Worm (Caenorhabditis elegans) whole organism, L4 larva: ENCODE data around the gene C08F8.15.

Experiments used
- Y105C5A.15 ChIP-seq: fragments of 200-800 bp; sonication (Bioruptor generic); IDR thresholded peaks from 2 replicates; pipeline ENCODE4 v1.3.6; 2022; ENCODE audit warnings: missing genetic modification characterization, missing compliant biosample characterization
- Y5F2A.4 ChIP-seq: fragments of 200-800 bp; sonication (Bioruptor generic); optimal IDR thresholded peaks from 2 replicates; lab custom pipeline; 2018; ENCODE audit warnings: mild to moderate bottlenecking, missing genetic modification characterization, missing compliant biosample characterization
- Y75B8A.6 ChIP-seq: fragments of 200-800 bp; sonication (Bioruptor generic); IDR thresholded peaks from 2 replicates; pipeline ENCODE4 v1.3.6; 2022; ENCODE audit warnings: missing genetic modification reagents, missing genetic modification characterization, missing compliant biosample characterization
- aha-1 ChIP-seq: fragments of 150-350 bp; peaks from one replicate; lab custom pipeline; 2014; ENCODE audit warnings: missing biosample characterization, missing genetic modification characterization
- ceh-32 ChIP-seq: sonication (generic microtip); optimal IDR thresholded peaks from 2 replicates; lab custom pipeline; 2016; ENCODE audit warnings: mild to moderate bottlenecking, missing genetic modification characterization, missing compliant biosample characterization; ENCODE audit not compliant: poor library complexity
- ceh-44 ChIP-seq: fragments of 200-800 bp; sonication (Bioruptor generic); IDR thresholded peaks from 2 replicates; pipeline ENCODE4 v1.3.6; 2022; ENCODE audit warnings: missing genetic modification reagents, missing genetic modification characterization, missing compliant biosample characterization
- cey-2 ChIP-seq: sonication (generic microtip); optimal IDR thresholded peaks from 3 replicates; lab custom pipeline; 2017; ENCODE audit warnings: missing genetic modification characterization, mild to moderate bottlenecking, missing compliant biosample characterization, antibody characterized with exemption, borderline replicate concordance; ENCODE audit not compliant: insufficient read depth
- daf-16 ChIP-seq, 3 experiments: sonication (generic microtip); optimal IDR thresholded peaks; 2 replicates each; lab custom pipeline; 2016 to 2017; ENCODE audit warnings: missing genetic modification characterization in 3 of 3, missing genetic modification reagents in 3 of 3, mild to moderate bottlenecking in 2 of 3, missing compliant biosample characterization in 2 of 3, missing biosample characterization in 1 of 3, moderate library complexity in 1 of 3
- daf-8 ChIP-seq: fragments of 200-800 bp; sonication (Bioruptor generic); IDR thresholded peaks from 2 replicates; pipeline ENCODE4 v1.3.6; 2022; ENCODE audit warnings: missing genetic modification characterization, missing compliant biosample characterization
- dmd-6 ChIP-seq: fragments of 200-800 bp; sonication (Bioruptor generic); IDR thresholded peaks from 2 replicates; pipeline ENCODE4 v1.3.6; 2022; ENCODE audit warnings: missing genetic modification reagents, missing genetic modification characterization, missing compliant biosample characterization
- dmd-9 ChIP-seq: fragments of 200-800 bp; sonication (Bioruptor generic); IDR thresholded peaks from 2 replicates; pipeline ENCODE4 v1.3.6; 2022; ENCODE audit warnings: missing genetic modification reagents, missing genetic modification characterization, missing compliant biosample characterization
- dpl-1 ChIP-seq: fragments of 150-350 bp; optimal IDR thresholded peaks from 2 replicates; lab custom pipeline; 2014; ENCODE audit warnings: missing biosample characterization, missing genetic modification reagents, missing genetic modification characterization
- dve-1 ChIP-seq: sonication (generic microtip); optimal IDR thresholded peaks from 2 replicates; lab custom pipeline; 2017; ENCODE audit warnings: antibody characterized with exemption, mild to moderate bottlenecking, missing genetic modification characterization, missing compliant biosample characterization; ENCODE audit not compliant: insufficient read depth
- egl-27 ChIP-seq: sonication (generic microtip); optimal IDR thresholded peaks from 3 replicates; lab custom pipeline; 2017; ENCODE audit warnings: missing biosample characterization, missing genetic modification reagents, missing genetic modification characterization
- egl-43 ChIP-seq: fragments of 200-800 bp; sonication (Bioruptor generic); IDR thresholded peaks from 2 replicates; pipeline ENCODE4 v1.3.6; 2022; ENCODE audit warnings: missing genetic modification reagents, missing genetic modification characterization, missing compliant biosample characterization
- fkh-10 ChIP-seq: fragments of 150-350 bp; optimal IDR thresholded peaks from 2 replicates; lab custom pipeline; 2014; ENCODE audit warnings: missing biosample characterization, missing genetic modification reagents, missing genetic modification characterization
- gei-8 ChIP-seq: fragments of 200-800 bp; sonication (Bioruptor generic); optimal IDR thresholded peaks from 2 replicates; lab custom pipeline; 2018; ENCODE audit warnings: mild to moderate bottlenecking, missing genetic modification characterization, missing compliant biosample characterization
- hif-1 ChIP-seq, 2 experiments: sonication (generic microtip); optimal IDR thresholded peaks; 2 replicates each; lab custom pipeline; 2016 to 2017; ENCODE audit warnings: missing compliant biosample characterization in 2 of 2, missing genetic modification characterization in 2 of 2, missing genetic modification reagents in 2 of 2, missing genotype in 2 of 2, mild to moderate bottlenecking in 1 of 2
- lin-1 ChIP-seq: fragments of 200-800 bp; sonication (Bioruptor generic); IDR thresholded peaks from 2 replicates; pipeline ENCODE4 v1.3.6; 2022; ENCODE audit warnings: missing genetic modification reagents, missing genetic modification characterization, missing compliant biosample characterization
- lin-15B ChIP-seq: fragments of 150-350 bp; sonication (generic microtip); optimal IDR thresholded peaks from 3 replicates; lab custom pipeline; 2014; ENCODE audit warnings: missing biosample characterization, missing genetic modification characterization
- lin-29 ChIP-seq: fragments of 200-800 bp; sonication (Bioruptor generic); IDR thresholded peaks from 2 replicates; pipeline ENCODE4 v1.3.6; 2022; ENCODE audit warnings: missing genetic modification reagents, missing genetic modification characterization, missing compliant biosample characterization
- lin-38 ChIP-seq: fragments of 200-800 bp; sonication (Bioruptor generic); IDR thresholded peaks from 2 replicates; pipeline ENCODE4 v1.3.6; 2022; ENCODE audit warnings: missing genetic modification reagents, missing genetic modification characterization, missing compliant biosample characterization
- lir-3 ChIP-seq: sonication (generic microtip); optimal IDR thresholded peaks from 2 replicates; lab custom pipeline; 2016; ENCODE audit warnings: mild to moderate bottlenecking, missing genetic modification characterization, missing compliant biosample characterization
- lsy-2 ChIP-seq, 2 experiments: fragments of 150-350 bp in 1 of 2; sonication (generic microtip) in 1 of 2; optimal IDR thresholded peaks; 2 replicates each; lab custom pipeline; 2014 to 2017; ENCODE audit warnings: missing biosample characterization in 2 of 2, missing genetic modification characterization in 2 of 2
- mdt-29 ChIP-seq: fragments of 200-800 bp; sonication (Bioruptor generic); IDR thresholded peaks from 2 replicates; pipeline ENCODE4 v1.3.6; 2022; ENCODE audit warnings: missing genetic modification reagents, missing genetic modification characterization, missing compliant biosample characterization
- mep-1 ChIP-seq: fragments of 150-350 bp; sonication (generic microtip); optimal IDR thresholded peaks from 3 replicates; lab custom pipeline; 2014; ENCODE audit warnings: missing biosample characterization, missing genetic modification characterization
- mxl-2 ChIP-seq: fragments of 200-800 bp; sonication (Bioruptor generic); conservative IDR thresholded peaks from 2 replicates; pipeline ENCODE4 v1.3.6; 2022; ENCODE audit warnings: missing genetic modification reagents, missing genetic modification characterization, missing compliant biosample characterization
- nhr-10 ChIP-seq: fragments of 150-350 bp; optimal IDR thresholded peaks from 2 replicates; lab custom pipeline; 2014; ENCODE audit warnings: missing biosample characterization, missing genetic modification characterization
- nhr-25 ChIP-seq: sonication (generic microtip); optimal IDR thresholded peaks from 2 replicates; lab custom pipeline; 2017; ENCODE audit warnings: missing genetic modification characterization, mild to moderate bottlenecking, missing compliant biosample characterization, antibody characterized with exemption, moderate library complexity, borderline replicate concordance; ENCODE audit not compliant: insufficient read depth
- nhr-28 ChIP-seq: fragments of 150-350 bp; optimal IDR thresholded peaks from 2 replicates; lab custom pipeline; 2014; ENCODE audit warnings: missing biosample characterization, missing genetic modification characterization
- nhr-48 ChIP-seq: sonication (generic microtip); optimal IDR thresholded peaks from 2 replicates; lab custom pipeline; 2016; ENCODE audit warnings: mild to moderate bottlenecking, missing genetic modification characterization, missing compliant biosample characterization
- nhr-77 ChIP-seq: fragments of 150-350 bp; optimal IDR thresholded peaks from 2 replicates; lab custom pipeline; 2014; ENCODE audit warnings: missing biosample characterization, missing genetic modification characterization
- pqm-1 ChIP-seq: sonication (generic microtip); optimal IDR thresholded peaks from 2 replicates; lab custom pipeline; 2017; ENCODE audit warnings: missing biosample characterization, missing genetic modification characterization
- rbr-2 ChIP-seq: sonication (generic microtip); optimal IDR thresholded peaks from 2 replicates; lab custom pipeline; 2016; ENCODE audit warnings: missing genotype, missing genetic modification characterization, missing compliant biosample characterization
- saeg-2 ChIP-seq: fragments of 200-800 bp; sonication (Bioruptor generic); IDR thresholded peaks from 2 replicates; pipeline ENCODE4 v1.3.6; 2022; ENCODE audit warnings: missing genetic modification reagents, missing genetic modification characterization, missing compliant biosample characterization
- set-16 ChIP-seq: fragments of 200-800 bp; sonication (Bioruptor generic); IDR thresholded peaks from 2 replicates; pipeline ENCODE4 v1.3.6; 2022; ENCODE audit warnings: missing genetic modification reagents, missing genetic modification characterization, missing compliant biosample characterization
- snpc-4 ChIP-seq: fragments of 150-350 bp; optimal IDR thresholded peaks from 2 replicates; lab custom pipeline; 2014; ENCODE audit warnings: missing biosample characterization, missing genetic modification characterization
- spr-3 ChIP-seq: fragments of 200-800 bp; sonication (Bioruptor generic); optimal IDR thresholded peaks from 2 replicates; lab custom pipeline; 2018; ENCODE audit warnings: mild to moderate bottlenecking, missing genetic modification characterization, missing compliant biosample characterization
- tag-97 ChIP-seq: fragments of 200-800 bp; sonication (Bioruptor generic); IDR thresholded peaks from 2 replicates; pipeline ENCODE4 v1.3.6; 2022; ENCODE audit warnings: missing genetic modification characterization, missing compliant biosample characterization
- tra-1 ChIP-seq: fragments of 200-800 bp; sonication (Bioruptor generic); IDR thresholded peaks from 2 replicates; pipeline ENCODE4 v1.3.6; 2022; ENCODE audit warnings: missing genetic modification reagents, missing genetic modification characterization, missing compliant biosample characterization
- unc-62 ChIP-seq, 3 experiments: fragments of 150-350 bp in 1 of 3; sonication (generic microtip); optimal IDR thresholded peaks in 2 of 3; peaks in 1 of 3; 1 replicate in 1 of 3; 2 replicates in 2 of 3; lab custom pipeline; 2014 to 2017; ENCODE audit warnings: missing biosample characterization in 3 of 3, missing genetic modification characterization in 3 of 3, missing genetic modification reagents in 3 of 3, missing genotype in 1 of 3
- vab-7 ChIP-seq: fragments of 200-800 bp; sonication (Bioruptor generic); IDR thresholded peaks from 2 replicates; pipeline ENCODE4 v1.3.6; 2022; ENCODE audit warnings: missing genetic modification reagents, missing genetic modification characterization, missing compliant biosample characterization
- zip-11 ChIP-seq: fragments of 200-800 bp; sonication (Bioruptor generic); IDR thresholded peaks from 2 replicates; pipeline ENCODE4 v1.3.6; 2022; ENCODE audit warnings: missing genetic modification characterization, missing compliant biosample characterization

C08F8.15 gene

DNA sequence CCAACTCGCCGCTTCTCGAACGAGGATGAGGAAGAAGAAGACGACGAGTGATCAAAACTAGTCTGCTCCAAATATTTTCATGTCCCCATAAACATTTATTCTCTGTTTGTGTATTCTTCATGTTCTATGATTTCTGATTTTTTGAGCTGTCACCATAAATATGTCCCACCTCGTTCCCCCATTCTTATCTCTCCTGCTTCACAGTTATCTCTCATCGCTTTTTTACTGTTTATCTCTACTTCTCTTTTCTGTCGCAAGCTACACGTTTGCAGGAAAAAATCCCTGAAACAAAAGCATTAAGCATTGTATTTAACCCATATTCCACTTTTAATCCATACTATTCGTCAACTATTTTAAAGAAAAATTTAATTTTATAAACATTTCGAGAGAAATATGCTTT is 29.8 kb downstream of the C08F8.15 start:
- TF ChIP-seq dve-1 (tag; lab: Kevin White, UChicago) (peak; percentile 69), lsy-2 (tag; optimal IDR thresholded peaks at IDR 0.05; lab: Kevin White, UChicago) (peak in 1 of 2 experiments; percentile 12), ceh-32 (tag; lab: Kevin White, UChicago) (no peak), zip-11 (no peak), nhr-28 (tag; lab: Kevin White, UChicago) (peak; percentile 20), fkh-10 (no peak), daf-16 (GFP tag; optimal IDR thresholded peaks at IDR 0.05; lab: Kevin White, UChicago) (no peak), daf-16 (tag; optimal IDR thresholded peaks at IDR 0.05; lab: Kevin White, UChicago) (peak; percentile 83), nhr-77 (tag; lab: Kevin White, UChicago) (peak; percentile 32), spr-3 (GFP tag; lab: Kevin White, UChicago) (no peak), lin-38 (GFP tag; lab: Robert Waterston, UW) (no peak), mep-1 (tag; lab: Kevin White, UChicago) (peak; percentile 47)

DNA sequence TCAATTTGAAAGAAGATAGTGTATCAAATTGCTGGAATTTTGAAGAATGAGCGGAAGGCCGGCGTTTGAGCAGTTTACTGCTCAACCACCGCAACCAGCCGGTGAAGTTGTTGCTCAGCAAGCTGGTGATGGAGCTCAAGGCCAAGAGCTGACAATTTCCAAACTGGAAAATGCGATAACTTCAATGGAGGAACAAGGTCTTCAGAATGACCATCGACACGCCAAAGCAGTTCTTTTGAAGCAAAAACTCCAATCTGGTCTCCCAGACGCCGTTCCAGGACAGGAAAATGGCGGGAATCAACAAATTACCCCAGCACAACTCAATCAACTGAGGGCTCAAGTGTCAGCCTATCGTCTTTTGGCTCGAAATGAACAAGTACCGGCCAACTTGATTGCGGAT is 34.6 kb downstream of the C08F8.15 start:
- TF ChIP-seq hif-1 (tag; optimal IDR thresholded peaks at IDR 0.05; lab: Kevin White, UChicago) (no peak), set-16 (GFP tag; lab: Robert Waterston, UW) (0 out of 2 replicates have a peak, but pooled peaks have one; percentile 6), pqm-1 (tag; lab: Kevin White, UChicago) (no peak), unc-62 (GFP tag; optimal IDR thresholded peaks at IDR 0.05 in 1 of 2; lab: Kevin White, UChicago) (peak in 1 of 2 experiments; percentile 92), unc-62 (tag; optimal IDR thresholded peaks at IDR 0.05; lab: Kevin White, UChicago) (no peak), nhr-48 (tag; lab: Kevin White, UChicago) (no peak)

DNA sequence TGAATTAATAATTGTTTCAGACTA is 34.8 kb downstream of the C08F8.15 start, which contains the start of gene swsn-4:
Gene swsn-4 (plus strand): TSS at position 21 of the 24 bp plus-strand sequence.
- TF ChIP-seq daf-8 (GFP tag; lab: Robert Waterston, UW) (no peak), Y105C5A.15 (GFP tag; lab: Robert Waterston, UW) (no peak), gei-8 (no peak), tag-97 (GFP tag; lab: Robert Waterston, UW) (no peak), saeg-2 (GFP tag; lab: Robert Waterston, UW) (no peak), lin-38 (GFP tag; lab: Robert Waterston, UW) (no peak), spr-3 (GFP tag; lab: Kevin White, UChicago) (no peak), rbr-2 (tag; lab: Kevin White, UChicago) (no peak), egl-43 (GFP tag; lab: Robert Waterston, UW) (no peak), tra-1 (GFP tag; lab: Robert Waterston, UW) (no peak), cey-2 (no peak), vab-7 (no peak)
- TF ChIP-seq, all 104 proteins: peak for 0

DNA sequence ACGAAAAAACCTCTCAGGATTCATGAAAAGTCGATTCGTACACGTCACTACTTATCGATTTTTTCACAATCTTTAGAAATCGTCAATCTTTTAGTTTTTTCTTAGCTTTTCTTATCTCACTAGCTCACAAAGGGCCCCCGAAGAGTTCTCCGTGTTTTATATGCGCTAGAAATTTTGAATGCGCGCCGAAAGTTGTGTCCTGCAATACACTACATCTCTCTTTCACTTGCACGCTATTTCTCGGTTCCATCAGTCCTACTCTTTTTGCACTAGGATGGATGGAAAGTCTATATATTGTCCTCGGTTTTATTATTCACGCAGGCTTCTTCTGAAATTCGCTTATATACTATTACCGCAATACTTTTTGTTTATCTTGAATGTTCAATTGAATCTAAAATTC is 35.0 kb downstream of the C08F8.15 start:
- TF ChIP-seq dmd-9 (GFP tag; lab: Robert Waterston, UW) = no peak
- TF ChIP-seq dpl-1 (GFP tag; lab: Kevin White, UChicago) = peak; percentile 73
- peak in 1 of 2 experiments; percentile 33 for TF ChIP-seq unc-62 (GFP tag; optimal IDR thresholded peaks at IDR 0.05 in 1 of 2; lab: Kevin White, UChicago)
- no peak for TF ChIP-seq unc-62 (tag; optimal IDR thresholded peaks at IDR 0.05; lab: Kevin White, UChicago)
- peak; percentile 15 for TF ChIP-seq nhr-28 (tag; lab: Kevin White, UChicago)
- TF ChIP-seq, all 104 proteins: peak for 3

DNA sequence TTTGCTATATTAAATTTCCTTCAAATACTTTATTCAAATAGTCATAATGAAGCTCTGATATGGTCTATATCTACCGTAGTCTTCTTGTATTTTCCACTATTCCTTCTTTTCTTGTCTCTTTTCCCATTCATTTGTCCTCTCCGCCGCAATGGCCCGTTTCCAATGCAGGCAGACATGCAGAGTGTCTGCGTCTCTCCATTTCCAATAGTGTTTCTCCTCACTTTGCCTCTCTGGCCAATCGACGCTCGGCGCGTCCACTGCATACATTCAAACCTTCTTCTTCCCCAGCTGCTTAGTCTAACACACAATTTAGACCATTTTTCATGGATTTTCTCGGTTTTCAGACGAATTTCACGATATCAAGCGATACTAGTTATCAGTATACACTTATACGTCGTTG is 35.4 kb downstream of the C08F8.15 start:
- TF ChIP-seq egl-27 (tag; lab: Kevin White, UChicago) (no peak), unc-62 (GFP tag; optimal IDR thresholded peaks at IDR 0.05 in 1 of 2; lab: Kevin White, UChicago) (no peak), unc-62 (tag; optimal IDR thresholded peaks at IDR 0.05; lab: Kevin White, UChicago) (no peak), aha-1 (tag; lab: Kevin White, UChicago) (peak; percentile 74), Y5F2A.4 (GFP tag; lab: Kevin White, UChicago) (no peak), mdt-29 (GFP tag; lab: Robert Waterston, UW) (no peak), lir-3 (tag; lab: Kevin White, UChicago) (no peak), lin-15B (tag; lab: Kevin White, UChicago) (no peak), mxl-2 (GFP tag; lab: Robert Waterston, UW) (no peak), nhr-25 (no peak), lin-1 (GFP tag; lab: Robert Waterston, UW) (no peak), dmd-6 (GFP tag; lab: Robert Waterston, UW) (no peak), Y75B8A.6 (GFP tag; lab: Robert Waterston, UW) (no peak), spr-3 (GFP tag; lab: Kevin White, UChicago) (no peak), snpc-4 (tag; lab: Kevin White, UChicago) (no peak), ceh-44 (GFP tag; lab: Robert Waterston, UW) (no peak), fkh-10 (no peak), gei-8 (no peak), lin-29 (no peak), nhr-10 (no peak)
